Fruit fly (Drosophila melanogaster) whole organism, wandering third instar larva: ENCODE measurements around the gene CG32267.

Experiments
- Abd-B ChIP-seq: fragments of >200 bp; optimal IDR thresholded peaks from 2 replicates; lab custom pipeline; 2017; ENCODE audit warnings: missing biosample characterization, missing genetic modification characterization
- CG9705 ChIP-seq: fragments of 200-800 bp; sonication (Bioruptor generic); optimal IDR thresholded peaks from 2 replicates; lab custom pipeline; 2018; ENCODE audit warnings: missing biosample characterization, mild to moderate bottlenecking, missing genetic modification characterization
- CrebA ChIP-seq: fragments of 200-800 bp; sonication (Bioruptor generic); optimal IDR thresholded peaks from 2 replicates; lab custom pipeline; 2016; ENCODE audit warnings: missing biosample characterization, mild to moderate bottlenecking, missing genetic modification characterization, borderline replicate concordance
- Dfd ChIP-seq: fragments of >200 bp; optimal IDR thresholded peaks from 2 replicates; lab custom pipeline; 2017; ENCODE audit warnings: missing biosample characterization, missing genetic modification characterization
- Dif ChIP-seq: fragments of 200-275, 200-300 bp; sonication (Bioruptor generic); optimal IDR thresholded peaks from 2 replicates; lab custom pipeline; 2018; ENCODE audit warnings: missing biosample characterization, missing genetic modification characterization; ENCODE audit not compliant: partially characterized antibody
- GATAd ChIP-seq: sonication (Bioruptor generic); optimal IDR thresholded peaks from 2 replicates; lab custom pipeline; 2016; ENCODE audit warnings: missing biosample characterization, missing genetic modification characterization
- HLH106 ChIP-seq: fragments of 200-800 bp; optimal IDR thresholded peaks from 3 replicates; lab custom pipeline; 2019; ENCODE audit warnings: missing biosample characterization, mild to moderate bottlenecking, missing genetic modification characterization, moderate library complexity
- Hnf4 ChIP-seq: fragments of 200-800 bp; sonication (Bioruptor generic); optimal IDR thresholded peaks from 2 replicates; lab custom pipeline; 2016; ENCODE audit warnings: missing biosample characterization, mild to moderate bottlenecking, missing genetic modification characterization
- Hr78 ChIP-seq: fragments of >200 bp; optimal IDR thresholded peaks from 2 replicates; lab custom pipeline; 2017; ENCODE audit warnings: missing biosample characterization, missing genetic modification characterization
- Jra ChIP-seq: sonication (Bioruptor generic); optimal IDR thresholded peaks from 2 replicates; lab custom pipeline; 2016; ENCODE audit warnings: missing biosample characterization, missing genetic modification characterization
- Mio ChIP-seq: sonication (Bioruptor generic); optimal IDR thresholded peaks from 2 replicates; lab custom pipeline; 2016; ENCODE audit warnings: missing biosample characterization, missing genetic modification characterization
- Myc ChIP-seq: fragments of >200 bp; optimal IDR thresholded peaks from 2 replicates; lab custom pipeline; 2017
- N ChIP-seq: fragments of >200 bp; optimal IDR thresholded peaks from 2 replicates; lab custom pipeline; 2018; ENCODE audit warnings: missing biosample characterization, missing external identifiers, missing genetic modification characterization
- OdsH ChIP-seq: fragments of 200-800 bp; sonication (Bioruptor generic); optimal IDR thresholded peaks from 2 replicates; lab custom pipeline; 2016; ENCODE audit warnings: missing biosample characterization, mild to moderate bottlenecking, missing genetic modification characterization
- Rel ChIP-seq, 2 experiments: fragments of 200-800 bp; sonication (Bioruptor generic) in 1 of 2; optimal IDR thresholded peaks; 2 replicates in 1 of 2; 3 replicates in 1 of 2; lab custom pipeline; 2016 to 2019; ENCODE audit warnings: mild to moderate bottlenecking in 2 of 2, missing biosample characterization in 2 of 2, missing genetic modification characterization in 2 of 2, moderate library complexity in 1 of 2
- Sp1 ChIP-seq: fragments of 200-800 bp; sonication (Bioruptor generic); optimal IDR thresholded peaks from 3 replicates; lab custom pipeline; 2019; ENCODE audit warnings: missing biosample characterization, mild to moderate bottlenecking, missing genetic modification characterization, moderate library complexity
- Vsx2 ChIP-seq: fragments of 200-300, 225-300 bp; sonication (Bioruptor generic); optimal IDR thresholded peaks from 2 replicates; lab custom pipeline; 2018; ENCODE audit warnings: missing biosample characterization, missing genetic modification characterization; ENCODE audit not compliant: partially characterized antibody
- br ChIP-seq: fragments of 200-800 bp; sonication (Bioruptor generic); optimal IDR thresholded peaks from 2 replicates; lab custom pipeline; 2016; ENCODE audit warnings: missing biosample characterization, missing genetic modification characterization
- dl ChIP-seq, 2 experiments: fragments of 175-275, 200-275 bp in 1 of 2; fragments of 200-275 bp in 1 of 2; sonication (Bioruptor generic); optimal IDR thresholded peaks; lab custom pipeline; 2018; ENCODE audit warnings: mild to moderate bottlenecking in 2 of 2, missing biosample characterization in 2 of 2, missing genetic modification characterization in 2 of 2, moderate library complexity in 2 of 2; ENCODE audit not compliant: partially characterized antibody in 2 of 2, insufficient read depth in 1 of 2
- dmrt93B ChIP-seq: fragments of 200-800 bp; sonication (Bioruptor generic); optimal IDR thresholded peaks from 2 replicates; lab custom pipeline; 2018; ENCODE audit warnings: missing biosample characterization, mild to moderate bottlenecking, missing genetic modification characterization
- dsf ChIP-seq: sonication (Bioruptor generic); optimal IDR thresholded peaks from 2 replicates; lab custom pipeline; 2016; ENCODE audit warnings: missing biosample characterization, missing genetic modification characterization, borderline replicate concordance
- ey ChIP-seq: fragments of 200-800 bp; sonication (Bioruptor generic); optimal IDR thresholded peaks from 2 replicates; lab custom pipeline; 2016; ENCODE audit warnings: missing biosample characterization, missing genetic modification characterization
- foxo ChIP-seq, 2 experiments: fragments of 200-800 bp; sonication (Bioruptor generic); optimal IDR thresholded peaks; 2 replicates in 1 of 2; 3 replicates in 1 of 2; lab custom pipeline; 2016 to 2017; ENCODE audit warnings: missing biosample characterization in 2 of 2, missing genetic modification characterization in 2 of 2
- fru ChIP-seq: fragments of 200-800 bp; sonication (Bioruptor generic); optimal IDR thresholded peaks from 3 replicates; lab custom pipeline; 2016; ENCODE audit warnings: missing biosample characterization, mild to moderate bottlenecking, missing genetic modification characterization
- h ChIP-seq: fragments of 200-800 bp; sonication (Bioruptor generic); optimal IDR thresholded peaks from 3 replicates; lab custom pipeline; 2016; ENCODE audit warnings: missing biosample characterization, mild to moderate bottlenecking, missing genetic modification characterization
- jim ChIP-seq: fragments of 175-275, 200-325 bp; sonication (Bioruptor generic); optimal IDR thresholded peaks from 2 replicates; lab custom pipeline; 2016; ENCODE audit warnings: missing biosample characterization, mild to moderate bottlenecking, missing genetic modification characterization
- lola ChIP-seq: fragments of >200 bp; optimal IDR thresholded peaks from 2 replicates; lab custom pipeline; 2017; ENCODE audit warnings: missing biosample characterization, missing genetic modification characterization
- pan ChIP-seq: fragments of >200 bp; optimal IDR thresholded peaks from 2 replicates; lab custom pipeline; 2017
- rgr ChIP-seq: fragments of 200-800 bp; sonication (Bioruptor generic); optimal IDR thresholded peaks from 3 replicates; lab custom pipeline; 2016; ENCODE audit warnings: missing biosample characterization, mild to moderate bottlenecking, missing genetic modification characterization
- sage ChIP-seq: fragments of 200-800 bp; sonication (Bioruptor generic); optimal IDR thresholded peaks from 2 replicates; lab custom pipeline; 2016; ENCODE audit warnings: missing biosample characterization, mild to moderate bottlenecking, missing genetic modification characterization
- sv ChIP-seq: fragments of 200-800 bp; sonication (Bioruptor generic); optimal IDR thresholded peaks from 3 replicates; lab custom pipeline; 2016; ENCODE audit warnings: missing biosample characterization, missing genetic modification characterization
- tai ChIP-seq: sonication (Bioruptor generic); optimal IDR thresholded peaks from 2 replicates; lab custom pipeline; 2016; ENCODE audit warnings: missing biosample characterization, missing genetic modification characterization
- usp ChIP-seq: fragments of >200 bp; optimal IDR thresholded peaks from 2 replicates; lab custom pipeline; 2017; ENCODE audit warnings: missing biosample characterization, missing genetic modification characterization
- woc ChIP-seq: sonication (Bioruptor generic); optimal IDR thresholded peaks from 2 replicates; lab custom pipeline; 2016; ENCODE audit warnings: missing biosample characterization, mild to moderate bottlenecking, missing genetic modification characterization

Gene CG32267

DNA sequence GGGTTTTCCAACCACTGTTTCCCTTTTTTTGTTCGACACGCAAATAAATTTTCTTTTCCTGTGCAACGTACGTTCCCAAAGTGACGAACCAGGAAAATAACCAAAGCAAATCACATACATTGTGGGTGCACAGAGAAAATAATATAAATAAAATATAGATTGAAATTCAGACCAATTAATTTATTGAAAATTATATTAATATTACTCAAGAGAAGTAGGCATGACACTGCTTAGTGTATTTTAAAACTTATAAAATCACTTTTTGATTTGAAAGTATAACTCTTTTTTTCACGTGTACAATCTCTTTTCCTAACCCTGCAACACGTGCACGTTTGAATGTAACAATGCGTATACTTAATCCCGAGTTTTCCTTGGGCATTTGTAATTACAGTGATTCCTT, 24.7 kb upstream of the CG32267 start:
- no peak for TF ChIP-seq Mio

DNA sequence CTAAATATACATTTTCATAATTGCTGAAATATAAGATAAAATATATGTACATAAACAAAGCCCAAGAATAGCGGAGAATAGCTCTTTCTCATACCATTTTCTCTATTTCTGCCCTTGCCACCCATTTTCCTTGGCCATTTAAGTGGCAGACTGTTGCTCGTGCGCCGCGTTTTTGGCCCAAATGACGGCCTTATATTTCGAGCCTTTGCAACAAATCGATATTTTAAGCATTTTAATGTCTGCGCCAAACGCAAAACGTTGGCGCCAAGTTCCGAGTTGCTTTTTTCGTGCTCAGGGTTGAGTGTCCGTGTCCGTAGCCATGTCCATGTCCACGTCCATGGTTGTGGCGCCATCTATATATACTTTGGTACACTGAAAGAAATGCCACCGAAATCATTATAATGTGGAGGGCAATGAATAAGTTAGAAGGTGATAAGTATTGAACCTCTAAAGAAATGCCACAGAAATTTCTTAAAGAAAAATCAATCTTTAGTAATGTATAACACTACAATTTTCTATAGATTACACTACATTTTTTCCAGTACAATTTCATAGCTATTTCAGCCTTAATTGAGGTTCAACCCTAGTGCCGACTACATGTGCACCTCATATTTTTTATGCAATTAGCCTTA, 20.3 kb upstream of the CG32267 start:
- no peak for TF ChIP-seq Vsx2 (GFP tag; lab: Kevin White, UChicago)
- TF ChIP-seq Abd-B (GFP tag; lab: Kevin White, UChicago): no peak
- no peak for TF ChIP-seq CG9705 (GFP tag; lab: Kevin White, UChicago)
- TF ChIP-seq Hr78 (GFP tag; lab: Kevin White, UChicago): no peak
- TF ChIP-seq dmrt93B (GFP tag; lab: Kevin White, UChicago): no peak
- TF ChIP-seq dl (GFP tag; optimal IDR thresholded peaks at IDR 0.05; lab: Kevin White, UChicago; ENCODE audit: insufficient read depth in 1 of 2, partially characterized antibody in 2 of 2): no peak
- no peak for TF ChIP-seq jim
- TF ChIP-seq N: no peak
- no peak for TF ChIP-seq HLH106 (tag; lab: Kevin White, UChicago)
- TF ChIP-seq GATAd (GFP tag; lab: Kevin White, UChicago): no peak
- no peak for TF ChIP-seq h
- no peak for TF ChIP-seq Myc (lab: Kevin White, UChicago)
- no peak for TF ChIP-seq woc
- TF ChIP-seq sage (GFP tag; lab: Kevin White, UChicago): no peak
- no peak for TF ChIP-seq sv (GFP tag; lab: Kevin White, UChicago)

DNA sequence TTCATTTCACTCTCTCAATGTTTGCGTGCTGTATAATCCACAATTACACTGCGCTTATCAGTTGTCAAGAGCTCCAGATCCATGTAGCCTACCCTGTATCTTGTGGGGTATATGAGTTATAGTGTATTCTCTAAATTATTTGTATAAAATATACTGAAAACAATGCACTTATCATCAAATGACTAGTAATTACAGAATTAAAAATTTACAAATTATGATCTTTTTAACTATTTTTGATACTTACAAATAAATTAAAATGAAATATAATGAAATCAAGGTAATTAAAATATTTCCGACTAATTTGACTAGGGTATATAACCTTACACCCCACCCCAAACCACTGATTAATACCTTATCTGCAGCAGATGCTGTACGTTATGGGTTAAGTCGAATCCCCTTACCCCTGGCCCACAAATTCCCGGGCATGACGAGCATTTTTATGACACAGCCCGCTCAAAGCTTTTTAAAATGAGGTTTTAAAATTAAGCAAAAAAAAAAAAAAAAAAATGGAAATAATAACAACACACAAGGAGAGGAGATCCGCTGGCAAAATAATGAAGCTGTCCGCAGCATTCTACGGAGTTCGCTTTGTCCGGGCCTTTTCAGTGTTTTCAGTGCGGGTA, 13.3 kb upstream of the CG32267 start:
- TF ChIP-seq GATAd (GFP tag; lab: Kevin White, UChicago): no peak
- TF ChIP-seq CrebA (GFP tag; lab: Kevin White, UChicago): no peak
- no peak for TF ChIP-seq Rel (GFP tag; optimal IDR thresholded peaks at IDR 0.05; lab: Kevin White, UChicago)
- TF ChIP-seq Rel (tag; optimal IDR thresholded peaks at IDR 0.05; lab: Kevin White, UChicago): peak; percentile 1
- peak in 1 of 2 experiments; percentile 52 for TF ChIP-seq foxo (GFP tag; optimal IDR thresholded peaks at IDR 0.05; lab: Kevin White, UChicago)
- TF ChIP-seq HLH106 (tag; lab: Kevin White, UChicago): peak; percentile 46
- no peak for TF ChIP-seq Jra (GFP tag; lab: Kevin White, UChicago)
- TF ChIP-seq pan (lab: Kevin White, UChicago): peak; percentile 20
- peak; percentile 40 for TF ChIP-seq Sp1 (GFP tag; lab: Kevin White, UChicago)

DNA sequence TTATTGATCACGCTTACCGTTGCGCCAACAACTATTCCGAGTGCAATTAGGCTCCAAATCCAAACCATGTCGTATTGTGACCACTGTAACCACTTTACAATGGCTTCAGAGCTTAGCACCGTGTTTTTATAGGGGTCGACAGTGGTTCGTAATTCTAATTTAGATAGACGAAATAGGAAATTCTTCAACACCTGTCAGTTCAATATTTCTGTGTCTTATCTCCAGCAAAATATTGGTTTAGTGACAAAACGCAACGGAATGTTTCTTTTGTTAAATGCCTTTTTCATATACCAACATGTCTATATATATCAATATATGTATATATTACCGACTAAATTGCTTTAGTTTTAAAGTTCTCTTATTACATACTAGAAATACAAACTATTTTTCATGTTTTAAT, 12.6 kb upstream of the CG32267 start, which contains the start of gene CG43074:
TSS of gene CG43074 (minus strand) at position 101 of the 400 bp plus-strand sequence.
- no peak for TF ChIP-seq h
- TF ChIP-seq Jra (GFP tag; lab: Kevin White, UChicago): no peak

DNA sequence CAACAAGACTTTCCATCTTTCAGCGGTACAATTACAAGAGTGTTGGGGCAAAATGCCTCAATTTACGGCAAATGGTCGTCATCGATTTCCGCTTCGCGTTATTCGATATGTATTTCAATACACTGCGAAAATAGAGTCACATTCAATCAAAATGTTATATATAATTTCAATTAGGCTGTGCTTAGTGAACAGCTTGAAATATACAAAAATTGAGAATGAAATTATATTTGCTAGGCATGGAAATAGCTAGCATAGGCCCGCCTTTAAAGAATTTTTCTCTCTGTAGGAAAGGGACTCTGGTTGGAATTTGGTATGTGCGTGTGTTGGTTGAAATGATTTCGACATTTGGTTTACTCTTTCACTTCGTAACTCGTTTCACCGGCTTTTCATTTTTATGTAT, 7.6 kb upstream of the CG32267 start:
- TF ChIP-seq dsf (GFP tag; lab: Kevin White, UChicago) (no peak), sage (GFP tag; lab: Kevin White, UChicago) (no peak), h (peak; percentile 1), foxo (GFP tag; optimal IDR thresholded peaks at IDR 0.05; lab: Kevin White, UChicago) (no peak), ey (GFP tag; lab: Kevin White, UChicago) (no peak), Sp1 (GFP tag; lab: Kevin White, UChicago) (no peak), fru (GFP tag; lab: Kevin White, UChicago) (peak; percentile 25)

DNA sequence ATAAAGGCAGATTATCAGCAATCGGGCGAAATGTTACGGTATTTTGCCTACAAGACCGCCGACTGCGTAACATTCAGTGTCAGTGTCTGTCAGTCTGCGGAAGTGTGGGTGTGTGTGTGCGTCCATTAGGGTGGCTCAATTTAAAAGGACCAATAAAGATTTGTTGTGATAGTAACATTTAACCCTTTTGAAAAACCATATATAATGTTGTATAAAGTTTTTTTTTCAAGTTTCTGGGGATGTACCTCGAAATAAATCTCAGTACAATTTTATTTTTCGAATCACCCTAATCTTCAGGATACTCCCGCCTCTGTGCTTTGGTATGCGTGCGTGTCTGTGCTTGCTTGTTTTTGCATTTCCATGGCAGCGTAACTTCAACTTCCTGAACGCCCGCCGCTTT, 873 bp upstream of the CG32267 start:
- TF ChIP-seq dsf (GFP tag; lab: Kevin White, UChicago) (no peak), lola (GFP tag; lab: Kevin White, UChicago) (no peak), rgr (GFP tag; lab: Kevin White, UChicago) (peak; percentile 57), tai (GFP tag; lab: Kevin White, UChicago) (no peak), CG9705 (GFP tag; lab: Kevin White, UChicago) (no peak), dmrt93B (GFP tag; lab: Kevin White, UChicago) (no peak), N (no peak), fru (GFP tag; lab: Kevin White, UChicago) (peak; percentile 60), Hnf4 (GFP tag; lab: Kevin White, UChicago) (peak; percentile 45), HLH106 (tag; lab: Kevin White, UChicago) (peak; percentile 47), foxo (GFP tag; optimal IDR thresholded peaks at IDR 0.05; lab: Kevin White, UChicago) (peak in 1 of 2 experiments; percentile 63), Vsx2 (GFP tag; lab: Kevin White, UChicago) (no peak), ey (GFP tag; lab: Kevin White, UChicago) (peak; percentile 37), Sp1 (GFP tag; lab: Kevin White, UChicago) (peak; percentile 53), Jra (GFP tag; lab: Kevin White, UChicago) (no peak), woc (no peak), usp (no peak), Rel (GFP tag; optimal IDR thresholded peaks at IDR 0.05; lab: Kevin White, UChicago) (no peak), Rel (tag; optimal IDR thresholded peaks at IDR 0.05; lab: Kevin White, UChicago) (no peak), br (GFP tag; lab: Kevin White, UChicago) (peak; percentile 21), h (peak; percentile 56), Dfd (no peak), sv (GFP tag; lab: Kevin White, UChicago) (peak; percentile 48), Abd-B (GFP tag; lab: Kevin White, UChicago) (no peak), Mio (no peak), OdsH (GFP tag; lab: Kevin White, UChicago) (peak; percentile 63), Dif (GFP tag; lab: Kevin White, UChicago) (no peak), GATAd (GFP tag; lab: Kevin White, UChicago) (no peak), pan (lab: Kevin White, UChicago) (no peak), Myc (lab: Kevin White, UChicago) (no peak), Hr78 (GFP tag; lab: Kevin White, UChicago) (no peak)
